Fruit fly (Drosophila melanogaster): Measurements from ENCODE around the gene CG31323.

CG31323 gene

DNA sequence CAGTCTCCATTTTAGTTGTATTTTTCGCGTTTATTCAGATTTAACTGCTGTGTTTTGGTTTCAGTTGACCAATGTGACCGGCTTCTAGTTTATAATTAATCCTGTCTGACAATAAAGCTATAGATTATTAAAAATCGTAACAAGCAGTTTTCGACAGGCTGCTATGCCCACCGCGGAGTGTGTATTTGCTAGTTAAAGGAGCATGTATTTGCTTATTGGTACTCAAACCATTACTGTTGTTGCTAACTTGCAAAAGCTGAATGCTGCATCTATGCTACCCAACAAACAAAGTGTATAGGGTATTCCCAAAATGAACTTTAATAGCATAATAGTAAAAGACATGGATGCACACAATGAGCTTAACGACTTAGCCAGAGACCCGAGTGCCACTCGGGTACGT is 18.1 kb downstream of the CG31323 start, which contains the start of gene CG6073 (continued):
- peak; percentile 100 for TF ChIP-seq CG18011 (GFP tag; optimal IDR thresholded peaks at IDR 0.05)
- no peak for TF ChIP-seq jigr1 (GFP tag; IDR thresholded peaks at IDR 0.05)
- peak; percentile 24 for TF ChIP-seq mirr (GFP tag; optimal IDR thresholded peaks at IDR 0.05)
- TF ChIP-seq ind (GFP tag; optimal IDR thresholded peaks at IDR 0.05): peak; percentile 38
- peak; percentile 72 for TF ChIP-seq slbo (GFP tag; IDR thresholded peaks at IDR 0.05)
- no peak for TF ChIP-seq CG2202 (tag; optimal IDR thresholded peaks at IDR 0.05)
- peak; percentile 62 for TF ChIP-seq Sry-δ (GFP tag; optimal IDR thresholded peaks at IDR 0.05)
- peak; percentile 33; the same call in 1 of the 3 replicates for TF ChIP-seq gce (GFP tag; IDR thresholded peaks at IDR 0.05)
- TF ChIP-seq CHES-1-like (GFP tag; optimal IDR thresholded peaks at IDR 0.05): peak; percentile 83
- TF ChIP-seq tup (GFP tag; optimal IDR thresholded peaks at IDR 0.05): no peak
- TF ChIP-seq dan (GFP tag; IDR thresholded peaks at IDR 0.05): no peak
- TF ChIP-seq CG12071 (GFP tag; optimal IDR thresholded peaks at IDR 0.05): peak; percentile 45
- TF ChIP-seq CG6175 (GFP tag; IDR thresholded peaks at IDR 0.05): 0 out of 3 replicates have a peak, but pooled peaks have one; percentile 11
- peak; percentile 26 for TF ChIP-seq chn (GFP tag; optimal IDR thresholded peaks at IDR 0.05)
- peak; percentile 36 for TF ChIP-seq pum (GFP tag; optimal IDR thresholded peaks at IDR 0.05)
- TF ChIP-seq fd102C (GFP tag; optimal IDR thresholded peaks at IDR 0.05): no peak
- TF ChIP-seq CG14014 (GFP tag; IDR thresholded peaks at IDR 0.05): peak; percentile 48; the same call in 1 of the 2 replicates
- TF ChIP-seq her (GFP tag; optimal IDR thresholded peaks at IDR 0.05): peak; percentile 29
- TF ChIP-seq nau (GFP tag; optimal IDR thresholded peaks at IDR 0.05): no peak
- peak; percentile 40; the same call in 1 of the 2 replicates for TF ChIP-seq ranshi (GFP tag; IDR thresholded peaks at IDR 0.05)
- peak; percentile 16 for TF ChIP-seq CG6654 (GFP tag; optimal IDR thresholded peaks at IDR 0.05)
- peak; percentile 69 for TF ChIP-seq da (GFP tag; optimal IDR thresholded peaks at IDR 0.05)
- peak; percentile 68 for TF ChIP-seq CG15601 (tag; optimal IDR thresholded peaks at IDR 0.05)
- TF ChIP-seq C15 (GFP tag; IDR thresholded peaks at IDR 0.05): no peak
- TF ChIP-seq CG15073 (GFP tag; optimal IDR thresholded peaks at IDR 0.05): no peak
- TF ChIP-seq HHEX (GFP tag; optimal IDR thresholded peaks at IDR 0.05): no peak
- peak; percentile 63; the same call in 1 of the 2 replicates for TF ChIP-seq NFAT (GFP tag; IDR thresholded peaks at IDR 0.05)
- peak; percentile 61 for TF ChIP-seq fu2 (GFP tag; optimal IDR thresholded peaks at IDR 0.05)
- peak; percentile 7 for TF ChIP-seq gsb-n (tag; optimal IDR thresholded peaks at IDR 0.05)
- peak; percentile 29 for TF ChIP-seq grau (tag; optimal IDR thresholded peaks at IDR 0.05)
- TF ChIP-seq Bteb2 (GFP tag; optimal IDR thresholded peaks at IDR 0.05): peak; percentile 4
- TF ChIP-seq dm (GFP tag; optimal IDR thresholded peaks at IDR 0.05): peak; percentile 94
- TF ChIP-seq nerfin-1 (tag; optimal IDR thresholded peaks at IDR 0.05): no peak
- TF ChIP-seq CG16863 (GFP tag; optimal IDR thresholded peaks at IDR 0.05): no peak
- no peak for TF ChIP-seq hth (optimal IDR thresholded peaks at IDR 0.05)
- TF ChIP-seq CG6689 (GFP tag; IDR thresholded peaks at IDR 0.05): no peak
- peak; percentile 89 for TF ChIP-seq Max (GFP tag; optimal IDR thresholded peaks at IDR 0.05)
- TF ChIP-seq slp2 (GFP tag; optimal IDR thresholded peaks at IDR 0.05): peak; percentile 21
- peak; percentile 43 for TF ChIP-seq CG10267 (tag; optimal IDR thresholded peaks at IDR 0.05)
- peak; percentile 73 for TF ChIP-seq CG9932 (GFP tag; IDR thresholded peaks at IDR 0.05)
- TF ChIP-seq CG31388 (GFP tag; optimal IDR thresholded peaks at IDR 0.05): no peak
- no peak for TF ChIP-seq twi (tag; optimal IDR thresholded peaks at IDR 0.05)
- peak; percentile 33; the same call in 1 of the 2 replicates for TF ChIP-seq CG6272 (GFP tag; IDR thresholded peaks at IDR 0.05)
- TF ChIP-seq exex (tag; optimal IDR thresholded peaks at IDR 0.05): no peak
- peak; percentile 41 for TF ChIP-seq vfl (GFP tag; optimal IDR thresholded peaks at IDR 0.05)
- TF ChIP-seq Ravus (GFP tag; IDR thresholded peaks at IDR 0.05): no peak
- TF ChIP-seq Dad (GFP tag; optimal IDR thresholded peaks at IDR 0.05): no peak
- TF ChIP-seq ttk (GFP tag; IDR thresholded peaks at IDR 0.05): 0 out of 2 replicates have a peak, but pooled peaks have one; percentile 9
- TF ChIP-seq sisA (GFP tag; IDR thresholded peaks at IDR 0.05): peak; percentile 39; the same call in 1 of the 2 replicates
- 0 out of 2 replicates have a peak, but pooled peaks have one; percentile 16 for TF ChIP-seq CG7372 (GFP tag; IDR thresholded peaks at IDR 0.05)
- TF ChIP-seq ci (GFP tag; IDR thresholded peaks at IDR 0.05): peak; percentile 66; the same call in 1 of the 3 replicates
- no peak for TF ChIP-seq CG16779 (GFP tag; IDR thresholded peaks at IDR 0.05)
